Fruit fly (Drosophila melanogaster) whole organism, embryonic: ENCODE measurements around the gene Sfp78E.
A peak's percentile ranks its signal among the peaks of the same experiment; 100 is the strongest.

Experiments
- BEAF-32 ChIP-seq: fragments of 200-800 bp; sonication (Bioruptor generic); optimal IDR thresholded peaks from 3 replicates; lab custom pipeline; 2017; ENCODE audit warnings: missing biosample characterization, missing genetic modification characterization, mild to moderate bottlenecking, moderate library complexity, missing genetic modification reagents
- Bteb2 ChIP-seq: fragments of 200-800 bp; sonication (Bioruptor generic); optimal IDR thresholded peaks from 2 replicates; lab custom pipeline; 2016; ENCODE audit warnings: missing biosample characterization, missing genetic modification characterization
- CG1024 ChIP-seq: fragments of 200-800 bp; sonication (Bioruptor generic); IDR thresholded peaks from 2 replicates; pipeline ENCODE4 v1.3.6; 2022; ENCODE audit warnings: missing biosample characterization, missing genetic modification characterization
- CG11085 ChIP-seq: fragments of 200-800 bp; sonication (Bioruptor generic); IDR thresholded peaks from 2 replicates; pipeline ENCODE4 v1.3.6; 2022; ENCODE audit warnings: missing biosample characterization, missing genetic modification characterization
- CG11093 ChIP-seq: fragments of 200-800 bp; sonication (Bioruptor generic); IDR thresholded peaks from 3 replicates; pipeline ENCODE4 v1.3.6; 2022; ENCODE audit warnings: missing biosample characterization, missing genetic modification characterization
- CG11560 ChIP-seq: fragments of 200-800 bp; sonication (Bioruptor generic); IDR thresholded peaks from 3 replicates; pipeline ENCODE4 v1.3.6; 2022; ENCODE audit warnings: missing biosample characterization, missing genetic modification characterization
- CG14441 ChIP-seq: fragments of 200-800 bp; sonication (Bioruptor generic); IDR thresholded peaks from 2 replicates; pipeline ENCODE4 v1.3.6; 2022; ENCODE audit warnings: missing biosample characterization, missing genetic modification characterization
- CG14710 ChIP-seq: fragments of 200-800 bp; sonication (Bioruptor generic); optimal IDR thresholded peaks from 3 replicates; lab custom pipeline; 2019; ENCODE audit warnings: missing biosample characterization, mild to moderate bottlenecking, missing genetic modification characterization, moderate library complexity
- CG15011 ChIP-seq: fragments of 200-800 bp; sonication (Bioruptor generic); optimal IDR thresholded peaks from 3 replicates; lab custom pipeline; 2018; ENCODE audit warnings: missing biosample characterization, mild to moderate bottlenecking, missing genetic modification characterization
- CG15514 ChIP-seq: fragments of 200-800 bp; sonication (Bioruptor generic); optimal IDR thresholded peaks from 3 replicates; lab custom pipeline; 2017; ENCODE audit warnings: missing biosample characterization, missing genetic modification characterization, mild to moderate bottlenecking, moderate library complexity, missing genetic modification reagents
- CG1602 ChIP-seq: fragments of 200-800 bp; sonication (Bioruptor generic); optimal IDR thresholded peaks from 3 replicates; lab custom pipeline; 2016; ENCODE audit warnings: missing biosample characterization, missing genetic modification characterization
- CG1603 ChIP-seq: fragments of 200-800 bp; sonication (Bioruptor generic); optimal IDR thresholded peaks from 2 replicates; lab custom pipeline; 2019; ENCODE audit warnings: missing biosample characterization, mild to moderate bottlenecking, missing genetic modification characterization, moderate library complexity
- CG1647 ChIP-seq: fragments of 200-800 bp; sonication (Bioruptor generic); optimal IDR thresholded peaks from 3 replicates; lab custom pipeline; 2016; ENCODE audit warnings: missing biosample characterization, missing genetic modification characterization
- CG16815 ChIP-seq: fragments of 200-800 bp; sonication (Bioruptor generic); optimal IDR thresholded peaks from 3 replicates; lab custom pipeline; 2017; ENCODE audit warnings: missing biosample characterization, mild to moderate bottlenecking, missing genetic modification characterization
- CG18011 ChIP-seq: fragments of 200-800 bp; sonication (Bioruptor generic); optimal IDR thresholded peaks from 2 replicates; lab custom pipeline; 2017; ENCODE audit warnings: missing biosample characterization, missing genetic modification characterization, mild to moderate bottlenecking, moderate library complexity, missing genotype
- CG30020 ChIP-seq: fragments of 200-800 bp; optimal IDR thresholded peaks from 2 replicates; lab custom pipeline; 2019; ENCODE audit warnings: missing biosample characterization, mild to moderate bottlenecking, missing genetic modification characterization, moderate library complexity
- CG32532 ChIP-seq: fragments of 200-800 bp; sonication (Bioruptor generic); IDR thresholded peaks from 2 replicates; pipeline ENCODE4 v1.3.6; 2022; ENCODE audit warnings: missing biosample characterization, missing genetic modification characterization
- CG3407 ChIP-seq: fragments of 200-800 bp; sonication (Bioruptor generic); optimal IDR thresholded peaks from 2 replicates; lab custom pipeline; 2018; ENCODE audit warnings: missing biosample characterization, mild to moderate bottlenecking, missing genetic modification characterization
- CG7271 ChIP-seq: fragments of 200-800 bp; sonication (Bioruptor generic); optimal IDR thresholded peaks from 2 replicates; lab custom pipeline; 2018; ENCODE audit warnings: missing biosample characterization, mild to moderate bottlenecking, missing genetic modification characterization, moderate library complexity
- CG9797 ChIP-seq: fragments of 200-800 bp; sonication (Bioruptor generic); optimal IDR thresholded peaks from 3 replicates; lab custom pipeline; 2018; ENCODE audit warnings: missing biosample characterization, mild to moderate bottlenecking, missing genetic modification characterization
- CHES-1-like ChIP-seq: fragments of 200-800 bp; sonication (Bioruptor generic); optimal IDR thresholded peaks from 2 replicates; lab custom pipeline; 2016; ENCODE audit warnings: missing biosample characterization, missing genetic modification characterization
- Dll ChIP-seq: fragments of 200-800 bp; sonication (Bioruptor generic); IDR thresholded peaks from 4 replicates; pipeline ENCODE4 v1.3.6; 2022; ENCODE audit warnings: missing biosample characterization, missing genetic modification characterization; ENCODE audit not compliant: partially characterized antibody
- Dp ChIP-seq: fragments of 200-800 bp; sonication (Bioruptor generic); optimal IDR thresholded peaks from 2 replicates; lab custom pipeline; 2018; ENCODE audit warnings: missing biosample characterization, mild to moderate bottlenecking, missing genetic modification characterization, moderate library complexity
- E2f2 ChIP-seq: fragments of 200-800 bp; sonication (Bioruptor generic); IDR thresholded peaks from 2 replicates; pipeline ENCODE4 v1.3.6; 2022; ENCODE audit warnings: missing biosample characterization, missing genetic modification characterization
- Fer1 ChIP-seq: fragments of 200-800 bp; sonication (Bioruptor generic); optimal IDR thresholded peaks from 2 replicates; lab custom pipeline; 2017; ENCODE audit warnings: missing biosample characterization, mild to moderate bottlenecking, missing genetic modification characterization
- Hr39 ChIP-seq: fragments of >200 bp; optimal IDR thresholded peaks from 2 replicates; lab custom pipeline; 2017
- Lhr ChIP-seq: fragments of 200-800 bp; sonication (Bioruptor generic); optimal IDR thresholded peaks from 3 replicates; lab custom pipeline; 2017; ENCODE audit warnings: mild to moderate bottlenecking, missing biosample characterization, missing genetic modification reagents, missing genetic modification characterization
- MESR4 ChIP-seq: fragments of 200-800 bp; sonication (Bioruptor generic); optimal IDR thresholded peaks from 2 replicates; lab custom pipeline; 2018; ENCODE audit warnings: missing biosample characterization, mild to moderate bottlenecking, missing genetic modification characterization, moderate library complexity
- Mes4 ChIP-seq: fragments of 200-800 bp; sonication (Bioruptor generic); optimal IDR thresholded peaks from 2 replicates; lab custom pipeline; 2016; ENCODE audit warnings: missing biosample characterization, missing genetic modification characterization
- Myb ChIP-seq: fragments of 200-800 bp; sonication (Bioruptor generic); optimal IDR thresholded peaks from 2 replicates; lab custom pipeline; 2016; ENCODE audit warnings: missing biosample characterization, missing genetic modification characterization
- Opbp ChIP-seq: fragments of 200-800 bp; sonication (Bioruptor generic); IDR thresholded peaks from 3 replicates; pipeline ENCODE4 v1.3.6; 2022; ENCODE audit warnings: missing biosample characterization, missing genetic modification characterization; ENCODE audit not compliant: partially characterized antibody
- Sry-δ ChIP-seq: fragments of 200-800 bp; sonication (Bioruptor generic); optimal IDR thresholded peaks from 2 replicates; lab custom pipeline; 2016; ENCODE audit warnings: missing biosample characterization, missing genetic modification characterization
- Ssrp ChIP-seq: fragments of 200-800 bp; sonication (Bioruptor generic); optimal IDR thresholded peaks from 2 replicates; lab custom pipeline; 2018; ENCODE audit warnings: missing biosample characterization, mild to moderate bottlenecking, missing genetic modification characterization, moderate library complexity
- btn ChIP-seq: fragments of 200-800 bp; sonication (Bioruptor generic); optimal IDR thresholded peaks from 2 replicates; lab custom pipeline; 2016; ENCODE audit warnings: missing biosample characterization, missing genetic modification characterization
- crol ChIP-seq: fragments of 200-800 bp; sonication (Bioruptor generic); IDR thresholded peaks from 2 replicates; pipeline ENCODE4 v1.3.6; 2022; ENCODE audit warnings: missing biosample characterization, missing genetic modification characterization
- da ChIP-seq: fragments of 200-800 bp; sonication (Bioruptor generic); optimal IDR thresholded peaks from 2 replicates; lab custom pipeline; 2016; ENCODE audit warnings: missing biosample characterization, missing genetic modification characterization
- ems ChIP-seq: fragments of 200-800 bp; sonication (Bioruptor generic); optimal IDR thresholded peaks from 3 replicates; lab custom pipeline; 2016; ENCODE audit warnings: missing biosample characterization, missing genetic modification characterization
- gfzf ChIP-seq: fragments of 200-800 bp; sonication (Bioruptor generic); optimal IDR thresholded peaks from 2 replicates; lab custom pipeline; 2016; ENCODE audit warnings: missing biosample characterization, mild to moderate bottlenecking, missing genetic modification characterization, moderate library complexity
- grau ChIP-seq: fragments of 200-800 bp; optimal IDR thresholded peaks from 3 replicates; lab custom pipeline; 2019; ENCODE audit warnings: missing biosample characterization, mild to moderate bottlenecking, missing genetic modification characterization, moderate library complexity
- gsb-n ChIP-seq: fragments of 200-800 bp; sonication (Bioruptor generic); optimal IDR thresholded peaks from 3 replicates; lab custom pipeline; 2018; ENCODE audit warnings: missing biosample characterization, mild to moderate bottlenecking, missing genetic modification characterization
- hb ChIP-seq: fragments of 200-800 bp; sonication (Bioruptor generic); IDR thresholded peaks from 3 replicates; pipeline ENCODE4 v1.3.6; 2022; ENCODE audit warnings: missing biosample characterization, missing genetic modification characterization; ENCODE audit not compliant: partially characterized antibody
- nerfin-1 ChIP-seq: fragments of 200-800 bp; sonication (Bioruptor generic); optimal IDR thresholded peaks from 3 replicates; lab custom pipeline; 2019; ENCODE audit warnings: missing biosample characterization, mild to moderate bottlenecking, missing genetic modification characterization, moderate library complexity
- odd ChIP-seq: fragments of 200-800 bp; sonication (Bioruptor generic); optimal IDR thresholded peaks from 2 replicates; lab custom pipeline; 2017; ENCODE audit warnings: missing biosample characterization, mild to moderate bottlenecking, missing genetic modification characterization
- phol ChIP-seq: fragments of 200-800 bp; sonication (Bioruptor generic); optimal IDR thresholded peaks from 3 replicates; lab custom pipeline; 2018; ENCODE audit warnings: missing biosample characterization, mild to moderate bottlenecking, missing genetic modification characterization, moderate library complexity
- pzg ChIP-seq: fragments of 200-800 bp; sonication (Bioruptor generic); optimal IDR thresholded peaks from 3 replicates; lab custom pipeline; 2018; ENCODE audit warnings: missing biosample characterization, mild to moderate bottlenecking, missing genetic modification characterization, moderate library complexity
- sc ChIP-seq, 3 experiments: fragments of >200 bp in 2 of 3; fragments of 200-800 bp in 1 of 3; sonication (Bioruptor generic) in 1 of 3; optimal IDR thresholded peaks; 2 replicates in 2 of 3; 3 replicates in 1 of 3; lab custom pipeline; 2017; ENCODE audit warnings: mild to moderate bottlenecking in 1 of 3, missing biosample characterization in 1 of 3, missing genetic modification characterization in 1 of 3, missing genetic modification reagents in 1 of 3
- scrt ChIP-seq: fragments of 200-800 bp; sonication (Bioruptor generic); optimal IDR thresholded peaks from 2 replicates; lab custom pipeline; 2018; ENCODE audit warnings: missing biosample characterization, mild to moderate bottlenecking, missing genetic modification characterization, moderate library complexity
- sug ChIP-seq: fragments of 200-800 bp; optimal IDR thresholded peaks from 2 replicates; lab custom pipeline; 2019; ENCODE audit warnings: missing biosample characterization, mild to moderate bottlenecking, missing genetic modification characterization, moderate library complexity
- tap ChIP-seq: fragments of 200-800 bp; optimal IDR thresholded peaks from 3 replicates; lab custom pipeline; 2019; ENCODE audit warnings: missing biosample characterization, mild to moderate bottlenecking, missing genetic modification characterization, moderate library complexity

Gene Sfp78E

DNA sequence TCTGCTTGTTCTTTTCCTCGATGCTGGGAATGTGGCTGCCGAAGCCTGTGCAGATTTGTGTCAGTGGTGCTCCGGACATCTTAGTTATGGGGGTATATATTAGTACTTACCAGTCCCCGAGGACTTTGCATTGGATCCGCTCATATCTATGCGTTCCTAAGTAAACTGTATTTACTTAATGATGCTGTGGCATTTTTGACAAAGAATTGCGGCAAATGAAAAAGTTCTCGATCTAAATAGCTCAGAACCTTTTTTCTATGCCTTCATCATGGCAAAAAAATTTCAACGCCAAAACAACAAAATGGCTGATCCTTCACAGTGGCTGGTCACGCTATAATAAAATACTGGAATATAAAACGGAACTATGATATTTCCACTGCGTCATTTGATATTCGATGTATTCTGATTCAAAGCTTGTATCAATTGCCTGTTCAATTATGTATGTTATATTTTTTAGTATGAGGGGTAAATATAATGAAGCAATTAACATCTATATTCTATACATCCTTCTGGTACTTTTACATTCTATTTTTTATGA lies 49.6 kb downstream of the Sfp78E start, which contains the start of gene MED1 (continued):
- no peak for TF ChIP-seq ems (GFP tag; lab: Kevin White, UChicago)
- no peak for TF ChIP-seq CG1647
- peak; percentile 31; the same call in 1 of the 2 replicates for TF ChIP-seq E2f2 (GFP tag; lab: Robert Waterston, UW)
- TF ChIP-seq Sry-δ = peak; percentile 26
- TF ChIP-seq CG30020 (tag; lab: Kevin White, UChicago) = peak; percentile 92
- no peak for TF ChIP-seq CG7271 (tag; lab: Kevin White, UChicago)
- peak; percentile 17 for TF ChIP-seq Lhr (GFP tag; lab: Kevin White, UChicago)
- TF ChIP-seq CG3407 (GFP tag; lab: Kevin White, UChicago) = no peak
- TF ChIP-seq BEAF-32 (GFP tag; lab: Kevin White, UChicago) = peak; percentile 54
- no peak for TF ChIP-seq btn (GFP tag; lab: Kevin White, UChicago)
- peak; percentile 64 for TF ChIP-seq CHES-1-like (GFP tag; lab: Kevin White, UChicago)
- TF ChIP-seq Dll (GFP tag; lab: Robert Waterston, UW) = no peak
- peak; percentile 11 for TF ChIP-seq nerfin-1 (tag; lab: Kevin White, UChicago)
- TF ChIP-seq odd = no peak
- no peak for TF ChIP-seq CG11093 (GFP tag; lab: Robert Waterston, UW)
- no peak for TF ChIP-seq CG14441 (GFP tag; lab: Robert Waterston, UW)
- TF ChIP-seq CG18011 (GFP tag; lab: Kevin White, UChicago) = no peak
- TF ChIP-seq Bteb2 (GFP tag; lab: Kevin White, UChicago) = no peak
- TF ChIP-seq sug (tag; lab: Kevin White, UChicago) = peak; percentile 14
- peak; percentile 49 for TF ChIP-seq CG15514 (GFP tag; lab: Kevin White, UChicago)
- peak; percentile 99 for TF ChIP-seq phol (tag; lab: Kevin White, UChicago)
- TF ChIP-seq Ssrp = peak; percentile 22
- peak; percentile 69 for TF ChIP-seq CG1603 (tag; lab: Kevin White, UChicago)
- peak; percentile 15 for TF ChIP-seq grau (tag; lab: Kevin White, UChicago)
- peak; percentile 73 for TF ChIP-seq CG9797
- TF ChIP-seq Myb = peak; percentile 18
- no peak for TF ChIP-seq CG11560
- no peak for TF ChIP-seq Fer1
- TF ChIP-seq gfzf = peak; percentile 75
- TF ChIP-seq CG15011 (GFP tag; lab: Kevin White, UChicago) = no peak
- TF ChIP-seq da (GFP tag; lab: Kevin White, UChicago) = no peak
- TF ChIP-seq Dp (GFP tag; lab: Kevin White, UChicago) = peak; percentile 14
- 0 out of 3 replicates have a peak, but pooled peaks have one; percentile 14 for TF ChIP-seq Opbp (GFP tag; lab: Robert Waterston, UW)
- no peak for TF ChIP-seq Hr39 (lab: Kevin White, UChicago)
- no peak for TF ChIP-seq crol (GFP tag; lab: Robert Waterston, UW)
- 0 out of 2 replicates have a peak, but pooled peaks have one; percentile 13 for TF ChIP-seq CG32532 (GFP tag; lab: Robert Waterston, UW)
- peak; percentile 50 for TF ChIP-seq CG1024 (GFP tag; lab: Robert Waterston, UW)
- TF ChIP-seq pzg (GFP tag; lab: Kevin White, UChicago) = peak; percentile 71
- no peak for TF ChIP-seq scrt
- TF ChIP-seq CG16815 (GFP tag; lab: Kevin White, UChicago) = no peak
- TF ChIP-seq CG11085 (GFP tag; lab: Robert Waterston, UW) = no peak
- TF ChIP-seq sc (optimal IDR thresholded peaks at IDR 0.05; lab: Kevin White, UChicago) = no peak
- TF ChIP-seq sc (GFP tag; optimal IDR thresholded peaks at IDR 0.05; lab: Kevin White, UChicago) = no peak
- TF ChIP-seq MESR4 (GFP tag; lab: Kevin White, UChicago) = peak; percentile 89
- TF ChIP-seq Mes4 = no peak
- TF ChIP-seq tap (tag; lab: Kevin White, UChicago) = no peak
- TF ChIP-seq CG1602 (GFP tag; lab: Kevin White, UChicago) = no peak
- no peak for TF ChIP-seq hb (GFP tag; lab: Robert Waterston, UW)
- TF ChIP-seq gsb-n (tag; lab: Kevin White, UChicago) = no peak
- peak; percentile 27 for TF ChIP-seq CG14710 (tag; lab: Kevin White, UChicago)
